Fruit fly (Drosophila melanogaster) whole organism, wandering third instar larva: Measurements from ENCODE around the gene zye.

Experiments used
- Abd-B ChIP-seq: fragments of >200 bp; optimal IDR thresholded peaks from 2 replicates; lab custom pipeline; 2017; ENCODE audit warnings: missing biosample characterization, missing genetic modification characterization
- CrebA ChIP-seq: fragments of 200-800 bp; sonication (Bioruptor generic); optimal IDR thresholded peaks from 2 replicates; lab custom pipeline; 2016; ENCODE audit warnings: missing biosample characterization, mild to moderate bottlenecking, missing genetic modification characterization, borderline replicate concordance

dm6 chr3L:20472607-20473006, 59.2 kb downstream of the zye start:
- TF ChIP-seq Abd-B (GFP tag; lab: Kevin White, UChicago) (no peak), CrebA (no peak)
